Worm (Caenorhabditis elegans) whole organism, young adult: ENCODE measurements around the gene F53G2.1.

Experiments
- akir-1 ChIP-seq: fragments of 200-800 bp; sonication (Bioruptor generic); optimal IDR thresholded peaks from 2 replicates; lab custom pipeline; 2018; ENCODE audit warnings: mild to moderate bottlenecking, missing genetic modification characterization, moderate library complexity, missing compliant biosample characterization
- ama-1 ChIP-seq, 3 experiments: fragments of 150-350 bp in 1 of 3; sonication (generic microtip) in 2 of 3; optimal IDR thresholded peaks; 2 replicates each; lab custom pipeline; 2014 to 2018; ENCODE audit warnings: missing biosample characterization in 2 of 3, missing genetic modification characterization in 2 of 3, missing genetic modification reagents in 2 of 3
- bed-2 ChIP-seq: fragments of 200-800 bp; sonication (Bioruptor generic); IDR thresholded peaks from 2 replicates; pipeline ENCODE4 v1.3.6; 2022; ENCODE audit warnings: missing genetic modification reagents, missing genetic modification characterization, missing compliant biosample characterization
- cebp-2 ChIP-seq: fragments of 200-800 bp; sonication (Bioruptor generic); IDR thresholded peaks from 2 replicates; pipeline ENCODE4 v1.3.6; 2022; ENCODE audit warnings: missing genetic modification characterization, missing compliant biosample characterization
- ceh-79 ChIP-seq: sonication (generic microtip); optimal IDR thresholded peaks from 2 replicates; lab custom pipeline; 2017; ENCODE audit warnings: mild to moderate bottlenecking, missing genetic modification characterization, missing compliant biosample characterization
- mes-4 ChIP-seq: sonication (generic microtip); optimal IDR thresholded peaks from 2 replicates; lab custom pipeline; 2016; ENCODE audit warnings: missing genotype, missing genetic modification characterization, missing compliant biosample characterization
- nfya-1 ChIP-seq: sonication (generic microtip); optimal IDR thresholded peaks from 2 replicates; lab custom pipeline; 2017; ENCODE audit warnings: antibody characterized with exemption, missing compliant biosample characterization, missing genetic modification characterization, borderline replicate concordance; ENCODE audit not compliant: insufficient read depth
- nhr-179 ChIP-seq: sonication (generic microtip); optimal IDR thresholded peaks from 2 replicates; lab custom pipeline; 2016; ENCODE audit warnings: mild to moderate bottlenecking, missing genetic modification characterization, missing compliant biosample characterization
- nhr-90 ChIP-seq: sonication (generic microtip); optimal IDR thresholded peaks from 2 replicates; lab custom pipeline; 2016; ENCODE audit warnings: missing genotype, mild to moderate bottlenecking, missing genetic modification characterization, missing compliant biosample characterization
- pha-4 ChIP-seq: fragments of 150-350 bp; sonication (generic microtip); optimal IDR thresholded peaks from 2 replicates; lab custom pipeline; 2014; ENCODE audit warnings: missing biosample characterization, missing genetic modification reagents, missing genetic modification characterization
- snpc-4 ChIP-seq, 5 experiments: fragments of 150-350 bp in 1 of 5; sonication (generic microtip) in 4 of 5; optimal IDR thresholded peaks; 2 replicates each; lab custom pipeline; 2014 to 2018; ENCODE audit warnings: missing genetic modification characterization in 5 of 5, missing biosample characterization in 3 of 5, antibody characterized with exemption in 2 of 5, mild to moderate bottlenecking in 2 of 5, missing compliant biosample characterization in 2 of 5, missing genotype in 2 of 5, moderate library complexity in 2 of 5, missing genetic modification reagents in 1 of 5

- TF ChIP-seq ceh-79 (tag; lab: Kevin White, UChicago), result no peak
- TF ChIP-seq nhr-90, result no peak
- TF ChIP-seq nfya-1 (tag; lab: Kevin White, UChicago), result no peak
- no peak for TF ChIP-seq nhr-179 (tag; lab: Kevin White, UChicago)
- no peak for TF ChIP-seq snpc-4 (GFP tag; optimal IDR thresholded peaks at IDR 0.05; lab: Kevin White, UChicago)
- TF ChIP-seq snpc-4 (tag; optimal IDR thresholded peaks at IDR 0.05; lab: Kevin White, UChicago), result no peak
- TF ChIP-seq ama-1 (optimal IDR thresholded peaks at IDR 0.05; lab: Kevin White, UChicago), result no peak
- TF ChIP-seq ama-1 (GFP tag; optimal IDR thresholded peaks at IDR 0.05; lab: Kevin White, UChicago), result no peak
- no peak for TF ChIP-seq cebp-2 (GFP tag; lab: Robert Waterston, UW)
- no peak for TF ChIP-seq akir-1 (GFP tag; lab: Kevin White, UChicago)
- TF ChIP-seq pha-4 (tag; lab: Kevin White, UChicago), result no peak
- no peak for TF ChIP-seq mes-4 (tag; lab: Kevin White, UChicago)
- no peak for TF ChIP-seq bed-2 (GFP tag; lab: Robert Waterston, UW)
Observed at ce11 chrII:2545925-2546324, 57.4 kb downstream of the F53G2.1 start, which contains the start of gene K02F6.3.
